ENCODE assay signal across 1 fruit fly cellular context in genomic region chr3L:11623245-11623883, dm6.
TF ChIP-seq lines count a peak whose summit lies in the region.

No protein-coding gene starts in this region.

TF ChIP-seq in whole organism, embryonic, 481 proteins besides CTCF, POLR2A, EP300 and RAD21 (continued from another document):
- TF ChIP-seq CG15514 (GFP tag; optimal IDR thresholded peaks at IDR 0.05; lab: Kevin White, UChicago): peak; percentile 16
- no peak for TF ChIP-seq wdn (GFP tag; IDR thresholded peaks at IDR 0.05; lab: Robert Waterston, UW)
- TF ChIP-seq wor (GFP tag; IDR thresholded peaks at IDR 0.05; lab: Robert Waterston, UW): no peak
- no peak for TF ChIP-seq lilli (GFP tag; optimal IDR thresholded peaks at IDR 0.05; lab: Kevin White, UChicago)
- no peak for TF ChIP-seq pros (GFP tag; optimal IDR thresholded peaks at IDR 0.05; lab: Kevin White, UChicago)
- peak; percentile 15 for TF ChIP-seq B-H2 (GFP tag; optimal IDR thresholded peaks at IDR 0.05; lab: Kevin White, UChicago)
- TF ChIP-seq row (GFP tag; IDR thresholded peaks at IDR 0.05; lab: Robert Waterston, UW): peak; percentile 41; the same call in 1 of the 3 replicates
- TF ChIP-seq chinmo (GFP tag; IDR thresholded peaks at IDR 0.05; lab: Robert Waterston, UW; ENCODE audit: partially characterized antibody): peak; percentile 43; the same call in 1 of the 4 replicates
- no peak for TF ChIP-seq CG11247 (GFP tag; IDR thresholded peaks at IDR 0.05; lab: Robert Waterston, UW)
- no peak for TF ChIP-seq ab (GFP tag; optimal IDR thresholded peaks at IDR 0.05; lab: Kevin White, UChicago)
- TF ChIP-seq cato (GFP tag; optimal IDR thresholded peaks at IDR 0.05; lab: Kevin White, UChicago; ENCODE audit: borderline replicate concordance): no peak
- TF ChIP-seq rib (GFP tag; IDR thresholded peaks at IDR 0.05; lab: Robert Waterston, UW): no peak
- TF ChIP-seq al (GFP tag; IDR thresholded peaks at IDR 0.05; lab: Robert Waterston, UW): no peak
- no peak for TF ChIP-seq Opbp (GFP tag; IDR thresholded peaks at IDR 0.05; lab: Robert Waterston, UW; ENCODE audit: partially characterized antibody)
- TF ChIP-seq Drgx (GFP tag; IDR thresholded peaks at IDR 0.05; lab: Robert Waterston, UW): 0 out of 2 replicates have a peak, but pooled peaks have one; percentile 23
- TF ChIP-seq tup (GFP tag; optimal IDR thresholded peaks at IDR 0.05; lab: Kevin White, UChicago): no peak
- TF ChIP-seq mirr (GFP tag; optimal IDR thresholded peaks at IDR 0.05; lab: Kevin White, UChicago): no peak
- no peak for TF ChIP-seq Dll (GFP tag; IDR thresholded peaks at IDR 0.05; lab: Robert Waterston, UW; ENCODE audit: partially characterized antibody)
- no peak for TF ChIP-seq nmo (GFP tag; optimal IDR thresholded peaks at IDR 0.05; lab: Kevin White, UChicago)
- TF ChIP-seq CG17829 (tag; optimal IDR thresholded peaks at IDR 0.05; lab: Kevin White, UChicago): no peak
- TF ChIP-seq chif (GFP tag; optimal IDR thresholded peaks at IDR 0.05; lab: Kevin White, UChicago): no peak
- TF ChIP-seq slbo (GFP tag; IDR thresholded peaks at IDR 0.05; lab: Robert Waterston, UW): peak; percentile 25; the same call in 1 of the 2 replicates
- no peak for TF ChIP-seq Hr39 (optimal IDR thresholded peaks at IDR 0.05; lab: Kevin White, UChicago)
- peak; percentile 60 for TF ChIP-seq lbe (GFP tag; optimal IDR thresholded peaks at IDR 0.05; lab: Kevin White, UChicago)
- TF ChIP-seq Fer1 (GFP tag; optimal IDR thresholded peaks at IDR 0.05; lab: Kevin White, UChicago): peak; percentile 20
- no peak for TF ChIP-seq CG4854 (GFP tag; optimal IDR thresholded peaks at IDR 0.05; lab: Kevin White, UChicago)
- no peak for TF ChIP-seq sd (tag; optimal IDR thresholded peaks at IDR 0.05; lab: Kevin White, UChicago)
- TF ChIP-seq E2f2 (GFP tag; IDR thresholded peaks at IDR 0.05; lab: Robert Waterston, UW): peak; percentile 33
- TF ChIP-seq unc-4 (GFP tag; IDR thresholded peaks at IDR 0.05; lab: Robert Waterston, UW; ENCODE audit: partially characterized antibody): peak; percentile 21; the same call in 1 of the 2 replicates
- TF ChIP-seq Nf-YC (tag; optimal IDR thresholded peaks at IDR 0.05; lab: Kevin White, UChicago): no peak
- TF ChIP-seq da (GFP tag; optimal IDR thresholded peaks at IDR 0.05; lab: Kevin White, UChicago): no peak
